Worm (Caenorhabditis elegans) whole organism, L1 larva: ENCODE measurements around the gene Y54F10AM.8.
A peak's percentile ranks its signal among the peaks of the same experiment; 100 is the strongest.

Source experiments
- C04F5.9 ChIP-seq: sonication (generic microtip); optimal IDR thresholded peaks from 2 replicates; lab custom pipeline; 2016; ENCODE audit warnings: missing genetic modification characterization, missing compliant biosample characterization
- C34B4.2 ChIP-seq: sonication (generic microtip); optimal IDR thresholded peaks from 2 replicates; lab custom pipeline; 2017; ENCODE audit warnings: mild to moderate bottlenecking, missing genetic modification characterization, missing compliant biosample characterization
- F16B12.6 ChIP-seq: fragments of 150-350 bp; optimal IDR thresholded peaks from 2 replicates; lab custom pipeline; 2014; ENCODE audit warnings: missing biosample characterization, missing genetic modification characterization
- alr-1 ChIP-seq: fragments of 200-800 bp; sonication (Bioruptor generic); optimal IDR thresholded peaks from 2 replicates; lab custom pipeline; 2018; ENCODE audit warnings: borderline replicate concordance, mild to moderate bottlenecking, missing genetic modification characterization, missing compliant biosample characterization
- blmp-1 ChIP-seq: fragments of 150-350 bp; optimal IDR thresholded peaks from 2 replicates; lab custom pipeline; 2014; ENCODE audit warnings: missing biosample characterization, missing genetic modification characterization
- ceh-82 ChIP-seq, 3 experiments: fragments of 150-350 bp in 1 of 3; sonication (generic microtip) in 2 of 3; optimal IDR thresholded peaks; 2 replicates each; lab custom pipeline; 2014 to 2017; ENCODE audit warnings: missing biosample characterization in 3 of 3, missing genetic modification characterization in 3 of 3
- dpl-1 ChIP-seq, 3 experiments: fragments of 150-350 bp in 2 of 3; sonication (generic microtip) in 1 of 3; optimal IDR thresholded peaks; 2 replicates each; lab custom pipeline; 2014 to 2017; ENCODE audit warnings: missing biosample characterization in 3 of 3, missing genetic modification characterization in 3 of 3, missing genetic modification reagents in 3 of 3
- dsc-1 ChIP-seq: sonication (generic microtip); optimal IDR thresholded peaks from 2 replicates; lab custom pipeline; 2016; ENCODE audit warnings: mild to moderate bottlenecking, missing genetic modification characterization, missing compliant biosample characterization
- efl-1 ChIP-seq, 4 experiments: fragments of 150-350 bp; optimal IDR thresholded peaks in 3 of 4; peaks in 1 of 4; 1 replicate in 1 of 4; 2 replicates in 3 of 4; lab custom pipeline; 2014; ENCODE audit warnings: missing biosample characterization in 2 of 4, missing genetic modification characterization in 2 of 4, missing genetic modification reagents in 2 of 4
- egl-13 ChIP-seq: sonication (generic microtip); optimal IDR thresholded peaks from 2 replicates; lab custom pipeline; 2016; ENCODE audit warnings: missing genotype, missing genetic modification reagents, missing genetic modification characterization, missing compliant biosample characterization
- elt-2 ChIP-seq: sonication (generic microtip); optimal IDR thresholded peaks from 2 replicates; lab custom pipeline; 2016; ENCODE audit warnings: missing genetic modification characterization, mild to moderate bottlenecking, inconsistent platforms, missing compliant biosample characterization, missing genetic modification reagents
- fkh-4 ChIP-seq: sonication (generic microtip); optimal IDR thresholded peaks from 2 replicates; lab custom pipeline; 2016; ENCODE audit warnings: missing compliant biosample characterization, missing genetic modification characterization, borderline replicate concordance
- fkh-8 ChIP-seq: sonication (generic microtip); optimal IDR thresholded peaks from 2 replicates; lab custom pipeline; 2016; ENCODE audit warnings: mild to moderate bottlenecking, missing genetic modification characterization, missing compliant biosample characterization
- grh-1 ChIP-seq: fragments of 200-800 bp; sonication (Bioruptor generic); IDR thresholded peaks from 2 replicates; pipeline ENCODE4 v1.3.6; 2022; ENCODE audit warnings: missing genetic modification reagents, missing genetic modification characterization, missing compliant biosample characterization
- hlh-4 ChIP-seq: sonication (generic microtip); optimal IDR thresholded peaks from 2 replicates; lab custom pipeline; 2016; ENCODE audit warnings: mild to moderate bottlenecking, missing genetic modification characterization, missing compliant biosample characterization
- irx-1 ChIP-seq: sonication (generic microtip); optimal IDR thresholded peaks from 2 replicates; lab custom pipeline; 2016; ENCODE audit warnings: missing genetic modification characterization, missing compliant biosample characterization
- jun-1 ChIP-seq: fragments of 150-350 bp; optimal IDR thresholded peaks from 2 replicates; lab custom pipeline; 2014; ENCODE audit warnings: missing biosample characterization, missing genetic modification reagents, missing genetic modification characterization
- lin-15B ChIP-seq: fragments of 150-350 bp; sonication (generic microtip); optimal IDR thresholded peaks from 3 replicates; lab custom pipeline; 2014; ENCODE audit warnings: missing biosample characterization, missing genetic modification characterization
- lin-35 ChIP-seq, 2 experiments: fragments of 150-350 bp; optimal IDR thresholded peaks; 2 replicates each; lab custom pipeline; 2014; ENCODE audit warnings: missing biosample characterization in 2 of 2, missing genetic modification characterization in 2 of 2, missing genetic modification reagents in 2 of 2
- lir-3 ChIP-seq: sonication (generic microtip); optimal IDR thresholded peaks from 2 replicates; lab custom pipeline; 2016; ENCODE audit warnings: mild to moderate bottlenecking, missing genetic modification characterization, moderate library complexity, missing compliant biosample characterization; ENCODE audit not compliant: poor library complexity
- mab-9 ChIP-seq: fragments of 200-800 bp; sonication (Bioruptor generic); IDR thresholded peaks from 2 replicates; pipeline ENCODE4 v1.3.6; 2022; ENCODE audit warnings: missing genetic modification reagents, missing genetic modification characterization, missing compliant biosample characterization
- mdl-1 ChIP-seq, 2 experiments: fragments of 150-350 bp; optimal IDR thresholded peaks; 2 replicates each; lab custom pipeline; 2014 to 2017; ENCODE audit warnings: missing biosample characterization in 2 of 2, missing genetic modification characterization in 2 of 2, inconsistent platforms in 1 of 2
- mep-1 ChIP-seq: fragments of 150-350 bp; optimal IDR thresholded peaks from 2 replicates; lab custom pipeline; 2014; ENCODE audit warnings: missing biosample characterization, missing genetic modification characterization
- nhr-19 ChIP-seq: fragments of 200-800 bp; sonication (Bioruptor generic); conservative IDR thresholded peaks from 2 replicates; pipeline ENCODE4 v1.3.6; 2022; ENCODE audit warnings: missing genetic modification characterization, missing compliant biosample characterization
- nhr-20 ChIP-seq: sonication (generic microtip); optimal IDR thresholded peaks from 2 replicates; lab custom pipeline; 2016; ENCODE audit warnings: mild to moderate bottlenecking, missing genetic modification characterization, missing compliant biosample characterization
- nhr-71 ChIP-seq: sonication (generic microtip); optimal IDR thresholded peaks from 2 replicates; lab custom pipeline; 2016; ENCODE audit warnings: mild to moderate bottlenecking, missing genetic modification characterization, moderate library complexity, missing compliant biosample characterization
- nhr-84 ChIP-seq: sonication (generic microtip); optimal IDR thresholded peaks from 2 replicates; lab custom pipeline; 2017; ENCODE audit warnings: missing biosample characterization, missing genetic modification characterization
- nhr-90 ChIP-seq: sonication (generic microtip); optimal IDR thresholded peaks from 2 replicates; lab custom pipeline; 2016; ENCODE audit warnings: mild to moderate bottlenecking, missing genetic modification characterization, missing compliant biosample characterization; ENCODE audit not compliant: poor library complexity
- pag-3 ChIP-seq: sonication (generic microtip); optimal IDR thresholded peaks from 2 replicates; lab custom pipeline; 2017; ENCODE audit warnings: missing genetic modification characterization, mild to moderate bottlenecking, missing compliant biosample characterization, antibody characterized with exemption, borderline replicate concordance; ENCODE audit not compliant: insufficient read depth
- pax-3 ChIP-seq: fragments of 200-800 bp; sonication (Bioruptor generic); optimal IDR thresholded peaks from 2 replicates; lab custom pipeline; 2018; ENCODE audit warnings: mild to moderate bottlenecking, missing genetic modification characterization, moderate library complexity, missing compliant biosample characterization
- rnt-1 ChIP-seq: sonication (generic microtip); optimal IDR thresholded peaks from 2 replicates; lab custom pipeline; 2016; ENCODE audit warnings: mild to moderate bottlenecking, missing genetic modification characterization, moderate library complexity, missing compliant biosample characterization
- skn-1 ChIP-seq: fragments of 150-350 bp; optimal IDR thresholded peaks from 2 replicates; lab custom pipeline; 2014; ENCODE audit warnings: missing biosample characterization, missing genetic modification characterization
- sptf-1 ChIP-seq: fragments of 150-350 bp; optimal IDR thresholded peaks from 2 replicates; lab custom pipeline; 2014; ENCODE audit warnings: missing biosample characterization, missing genetic modification characterization
- tbx-2 ChIP-seq: sonication (generic microtip); optimal IDR thresholded peaks from 2 replicates; lab custom pipeline; 2016; ENCODE audit warnings: missing genetic modification characterization, missing compliant biosample characterization
- tlp-1 ChIP-seq: fragments of 150-350 bp; optimal IDR thresholded peaks from 2 replicates; lab custom pipeline; 2014; ENCODE audit warnings: missing biosample characterization, missing genetic modification characterization
- unc-130 ChIP-seq: fragments of 150-350 bp; optimal IDR thresholded peaks from 2 replicates; lab custom pipeline; 2017; ENCODE audit warnings: missing biosample characterization, missing genetic modification characterization, inconsistent platforms
- unc-62 ChIP-seq: fragments of 150-350 bp; optimal IDR thresholded peaks from 2 replicates; lab custom pipeline; 2014; ENCODE audit warnings: missing biosample characterization, missing genetic modification reagents, missing genetic modification characterization
- unc-86 ChIP-seq: sonication (generic microtip); optimal IDR thresholded peaks from 2 replicates; lab custom pipeline; 2016; ENCODE audit warnings: missing genetic modification characterization, missing compliant biosample characterization
- vab-15 ChIP-seq: sonication (generic microtip); optimal IDR thresholded peaks from 2 replicates; lab custom pipeline; 2017; ENCODE audit warnings: missing genotype, mild to moderate bottlenecking, missing genetic modification characterization, missing compliant biosample characterization
- xbp-1 ChIP-seq: sonication (generic microtip); optimal IDR thresholded peaks from 2 replicates; lab custom pipeline; 2016; ENCODE audit warnings: missing genetic modification characterization, missing compliant biosample characterization
- ztf-11 ChIP-seq, 2 experiments: sonication (generic microtip); optimal IDR thresholded peaks; 2 replicates each; lab custom pipeline; 2016 to 2017; ENCODE audit warnings: missing genetic modification characterization in 2 of 2, missing biosample characterization in 1 of 2, missing compliant biosample characterization in 1 of 2

Gene Y54F10AM.8

DNA sequence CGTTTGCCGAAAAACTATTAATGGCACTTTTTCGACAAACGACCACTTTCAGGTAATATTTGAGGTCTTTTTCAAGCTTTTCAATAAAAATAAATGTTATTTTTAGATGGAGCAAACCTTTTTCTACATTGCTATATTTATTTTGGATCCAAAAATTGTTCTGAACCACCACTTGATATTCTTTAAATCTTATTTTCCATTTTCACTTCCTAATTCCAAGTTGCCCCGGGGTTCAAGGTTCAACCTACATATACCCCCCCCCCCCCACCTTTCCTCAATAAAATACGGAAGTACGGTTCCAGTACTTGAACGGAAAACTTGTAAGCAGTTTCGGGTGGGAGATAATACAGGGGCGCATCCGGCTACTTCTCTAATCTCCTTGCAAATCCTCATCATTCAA, 746 bp upstream of the Y54F10AM.8 start, which contains the start of gene Y54F10AM.6:
Gene Y54F10AM.6 (plus strand): TSS at position 301 of the 400 bp plus-strand sequence.
- no peak for TF ChIP-seq nhr-84 (tag; lab: Kevin White, UChicago)
- TF ChIP-seq nhr-90 = no peak
- TF ChIP-seq tbx-2 (tag; lab: Kevin White, UChicago) = no peak
- TF ChIP-seq vab-15 (tag; lab: Kevin White, UChicago) = no peak
- no peak for TF ChIP-seq dsc-1
- TF ChIP-seq hlh-4 (tag; lab: Kevin White, UChicago) = no peak
- no peak for TF ChIP-seq pag-3 (tag; lab: Kevin White, UChicago)
- TF ChIP-seq nhr-20 (tag; lab: Kevin White, UChicago) = no peak

DNA sequence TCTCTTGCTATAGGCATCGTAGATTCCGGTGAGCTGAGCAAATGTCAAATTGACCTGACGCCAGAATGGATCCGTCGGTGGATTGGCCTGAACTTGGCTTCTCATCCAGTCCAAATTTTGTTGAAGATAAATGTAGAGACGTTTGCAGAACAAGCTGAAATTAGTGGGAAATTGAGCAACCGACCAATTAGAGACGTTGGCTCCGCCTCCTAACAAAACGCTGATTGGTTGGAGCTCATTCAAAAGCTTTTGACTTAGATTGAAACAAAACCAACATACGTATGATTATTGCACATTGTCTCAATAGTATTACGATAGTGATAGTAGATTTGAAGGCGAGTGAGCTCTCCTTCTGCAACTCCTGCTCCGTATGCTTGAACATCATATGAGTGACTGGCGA, 1.3 kb downstream of the Y54F10AM.8 start:
- no peak for TF ChIP-seq efl-1 (optimal IDR thresholded peaks at IDR 0.05; lab: Kevin White, UChicago)
- peak in 1 of 2 experiments; percentile 12 for TF ChIP-seq efl-1 (GFP tag; optimal IDR thresholded peaks at IDR 0.05 in 1 of 2; lab: Kevin White, UChicago)
- TF ChIP-seq fkh-8 (tag; lab: Kevin White, UChicago) = no peak

DNA sequence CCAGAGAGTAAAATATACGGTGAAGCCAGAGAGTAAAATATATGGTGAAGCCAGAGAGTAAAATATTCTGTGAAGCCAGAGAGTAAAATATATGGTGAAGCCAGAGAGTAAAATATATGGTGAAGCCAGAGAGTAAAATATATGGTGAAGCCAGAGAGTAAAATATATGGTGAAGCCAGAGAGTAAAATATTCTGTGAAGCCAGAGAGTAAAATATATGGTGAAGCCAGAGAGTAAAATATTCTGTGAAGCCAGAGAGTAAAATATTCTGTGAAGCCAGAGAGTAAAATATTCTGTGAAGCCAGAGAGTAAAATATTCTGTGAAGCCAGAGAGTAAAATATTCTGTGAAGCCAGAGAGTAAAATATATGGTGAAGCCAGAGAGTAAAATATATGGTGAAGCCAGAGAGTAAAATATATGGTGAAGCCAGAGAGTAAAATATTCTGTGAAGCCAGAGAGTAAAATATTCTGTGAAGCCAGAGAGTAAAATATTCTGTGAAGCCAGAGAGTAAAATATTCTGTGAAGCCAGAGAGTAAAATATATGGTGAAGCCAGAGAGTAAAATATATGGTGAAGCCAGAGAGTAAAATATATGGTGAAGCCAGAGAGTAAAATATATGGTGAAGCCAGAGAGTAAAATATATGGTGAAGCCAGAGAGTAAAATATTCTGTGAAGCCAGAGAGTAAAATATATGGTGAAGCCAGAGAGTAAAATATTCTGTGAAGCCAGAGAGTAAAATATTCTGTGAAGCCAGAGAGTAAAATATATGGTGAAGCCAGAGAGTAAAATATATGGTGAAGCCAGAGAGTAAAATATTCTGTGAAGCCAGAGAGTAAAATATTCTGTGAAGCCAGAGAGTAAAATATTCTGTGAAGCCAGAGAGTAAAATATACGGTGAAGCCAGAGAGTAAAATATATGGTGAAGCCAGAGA, 10.2 kb downstream of the Y54F10AM.8 start:
- peak; percentile 69; the same call in 1 of the 2 replicates for TF ChIP-seq mab-9 (GFP tag; lab: Robert Waterston, UW)

DNA sequence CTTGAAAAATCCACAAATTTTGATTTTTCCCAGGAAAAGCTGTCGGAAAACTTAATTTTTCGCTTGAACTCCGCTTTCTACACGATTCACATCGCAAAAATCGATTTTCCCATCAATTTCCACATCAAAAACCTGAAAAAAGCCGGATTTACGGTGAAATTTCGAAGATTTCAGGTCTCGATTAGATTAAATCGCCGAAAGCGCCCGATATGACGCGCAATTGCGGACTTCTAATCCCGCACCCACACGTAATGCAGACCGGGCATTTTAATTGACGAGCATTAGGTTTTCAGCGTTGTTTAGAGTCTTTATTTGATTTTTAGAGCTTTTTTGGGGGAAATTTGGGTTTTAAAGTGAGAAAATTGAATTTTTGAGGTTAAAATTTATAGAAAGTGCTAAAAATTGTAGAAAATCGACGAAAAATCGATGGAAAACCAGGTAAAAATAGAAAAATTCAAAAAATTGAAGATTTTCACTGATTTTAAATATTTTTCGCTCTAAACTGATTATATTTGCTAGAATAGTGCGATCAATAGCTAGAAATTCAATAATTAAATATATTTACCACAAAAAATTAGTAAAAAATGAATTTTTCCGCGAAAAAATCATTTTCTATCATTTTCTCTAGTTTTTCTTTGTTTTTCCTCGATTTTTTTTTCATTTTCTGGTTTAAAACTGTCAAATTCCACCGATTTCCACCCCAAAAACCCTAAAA, 20.6 kb downstream of the Y54F10AM.8 start, which contains the start of gene Y54F10AL.1:
Gene Y54F10AL.1 (plus strand): TSS at position 665 of the 715 bp plus-strand sequence.
- no peak for TF ChIP-seq rnt-1 (tag; lab: Kevin White, UChicago)
- TF ChIP-seq fkh-8 (tag; lab: Kevin White, UChicago) = no peak
- TF ChIP-seq lin-15B (tag; lab: Kevin White, UChicago) = no peak
- TF ChIP-seq hlh-4 (tag; lab: Kevin White, UChicago) = no peak
- peak in 2 of 3 experiments; percentile 35 to 67 for TF ChIP-seq dpl-1 (GFP tag; optimal IDR thresholded peaks at IDR 0.05; lab: Kevin White, UChicago)
- TF ChIP-seq ceh-82 (tag; optimal IDR thresholded peaks at IDR 0.05; lab: Kevin White, UChicago) = peak in 1 of 3 experiments; percentile 15
- TF ChIP-seq alr-1 (tag; lab: Kevin White, UChicago) = no peak
- TF ChIP-seq unc-130 (tag; lab: Kevin White, UChicago) = no peak
- no peak for TF ChIP-seq ztf-11 (tag; optimal IDR thresholded peaks at IDR 0.05; lab: Kevin White, UChicago)
- TF ChIP-seq C34B4.2 = no peak
- TF ChIP-seq lin-35 (GFP tag; optimal IDR thresholded peaks at IDR 0.05; lab: Kevin White, UChicago) = peak; percentile 39 to 48
- no peak for TF ChIP-seq grh-1 (GFP tag; lab: Robert Waterston, UW)
- no peak for TF ChIP-seq egl-13
- TF ChIP-seq xbp-1 (tag; lab: Kevin White, UChicago) = peak; percentile 38
- TF ChIP-seq blmp-1 (tag; lab: Kevin White, UChicago) = peak; percentile 29
- TF ChIP-seq elt-2 = no peak
- TF ChIP-seq fkh-4 (tag; lab: Kevin White, UChicago) = no peak
- no peak for TF ChIP-seq unc-62 (GFP tag; lab: Kevin White, UChicago)
- peak; percentile 88 for TF ChIP-seq F16B12.6
- no peak for TF ChIP-seq lir-3 (tag; lab: Kevin White, UChicago)
- no peak for TF ChIP-seq C04F5.9 (tag; lab: Kevin White, UChicago)
- TF ChIP-seq skn-1 (tag; lab: Kevin White, UChicago) = peak; percentile 20
- no peak for TF ChIP-seq nhr-19 (GFP tag; lab: Robert Waterston, UW)
- TF ChIP-seq nhr-71 = no peak
- no peak for TF ChIP-seq sptf-1 (tag; lab: Kevin White, UChicago)
- TF ChIP-seq irx-1 (tag; lab: Kevin White, UChicago) = no peak
- TF ChIP-seq efl-1 (optimal IDR thresholded peaks at IDR 0.05; lab: Kevin White, UChicago) = peak; percentile 40 to 57
- peak; percentile 53 to 94 for TF ChIP-seq efl-1 (GFP tag; optimal IDR thresholded peaks at IDR 0.05 in 1 of 2; lab: Kevin White, UChicago)
- no peak for TF ChIP-seq jun-1 (tag; lab: Kevin White, UChicago)
- peak; percentile 26 for TF ChIP-seq mep-1 (tag; lab: Kevin White, UChicago)
- TF ChIP-seq pax-3 (tag; lab: Kevin White, UChicago) = no peak
- no peak for TF ChIP-seq mdl-1 (tag; optimal IDR thresholded peaks at IDR 0.05; lab: Kevin White, UChicago)
- TF ChIP-seq unc-86 = no peak
- TF ChIP-seq tlp-1 (tag; lab: Kevin White, UChicago) = no peak
- no peak for TF ChIP-seq nhr-84 (tag; lab: Kevin White, UChicago)
